Fruit fly (Drosophila melanogaster): ENCODE results near the gene prtp.

The prtp gene

dm6 chrX:11689669-11690068 lies 26.9 kb upstream of the prtp start:
- TF ChIP-seq CG7101 (tag; optimal IDR thresholded peaks at IDR 0.05) (no peak), CG14711 (tag; optimal IDR thresholded peaks at IDR 0.05) (no peak), CG5204 (GFP tag; optimal IDR thresholded peaks at IDR 0.05) (no peak), cnc (optimal IDR thresholded peaks at IDR 0.05) (no peak), Clk (GFP tag; optimal IDR thresholded peaks at IDR 0.05) (no peak), Crg-1 (GFP tag; optimal IDR thresholded peaks at IDR 0.05) (no peak), Hr96 (GFP tag; optimal IDR thresholded peaks at IDR 0.05) (no peak), toe (GFP tag; optimal IDR thresholded peaks at IDR 0.05) (no peak), pad (GFP tag; optimal IDR thresholded peaks at IDR 0.05) (no peak), bab1 (GFP tag; optimal IDR thresholded peaks at IDR 0.05) (no peak), tj (GFP tag; optimal IDR thresholded peaks at IDR 0.05) (no peak)

- peak; percentile 71 for TF ChIP-seq tj (GFP tag; optimal IDR thresholded peaks at IDR 0.05)
- peak; percentile 66 for TF ChIP-seq bab1 (GFP tag; optimal IDR thresholded peaks at IDR 0.05)
- no peak for TF ChIP-seq CG7045 (GFP tag; optimal IDR thresholded peaks at IDR 0.05)
- no peak for TF ChIP-seq cnc (optimal IDR thresholded peaks at IDR 0.05)
- peak; percentile 35 for TF ChIP-seq ovo (GFP tag; optimal IDR thresholded peaks at IDR 0.05)
- no peak for TF ChIP-seq Crg-1 (GFP tag; optimal IDR thresholded peaks at IDR 0.05)
- TF ChIP-seq CG5204 (GFP tag; optimal IDR thresholded peaks at IDR 0.05) = no peak
- peak; percentile 34 for TF ChIP-seq CG7101 (tag; optimal IDR thresholded peaks at IDR 0.05)
- peak; percentile 65 for TF ChIP-seq cic (GFP tag; optimal IDR thresholded peaks at IDR 0.05)
- TF ChIP-seq kay (GFP tag; ENCODE audit: borderline replicate concordance) = peak; percentile 83
- no peak for TF ChIP-seq Hr96 (GFP tag; optimal IDR thresholded peaks at IDR 0.05)
- TF ChIP-seq CG33017 (tag; optimal IDR thresholded peaks at IDR 0.05) = no peak
- no peak for TF ChIP-seq Clk (GFP tag; optimal IDR thresholded peaks at IDR 0.05)
- TF ChIP-seq Mnt (GFP tag; optimal IDR thresholded peaks at IDR 0.05) = peak; percentile 86
- peak; percentile 41 for TF ChIP-seq toe (GFP tag; optimal IDR thresholded peaks at IDR 0.05)
- TF ChIP-seq pad (GFP tag; optimal IDR thresholded peaks at IDR 0.05) = peak; percentile 16
- TF ChIP-seq CG12768 (GFP tag; optimal IDR thresholded peaks at IDR 0.05) = peak; percentile 0
- TF ChIP-seq CG14711 (tag; optimal IDR thresholded peaks at IDR 0.05) = peak; percentile 2
- TF ChIP-seq CG11617 (GFP tag; optimal IDR thresholded peaks at IDR 0.05) = peak; percentile 50
- TF ChIP-seq CG1620 (GFP tag; optimal IDR thresholded peaks at IDR 0.05) = peak; percentile 32
Measured at dm6 chrX:11694959-11695882, 21.3 kb upstream of the prtp start, which contains the start of gene PhKgamma. Gene PhKgamma, plus strand, starts transcription at chrX:11695137.

- TF ChIP-seq bab1 (GFP tag; optimal IDR thresholded peaks at IDR 0.05) (no peak), pad (GFP tag; optimal IDR thresholded peaks at IDR 0.05) (no peak), tj (GFP tag; optimal IDR thresholded peaks at IDR 0.05) (no peak), CG11617 (GFP tag; optimal IDR thresholded peaks at IDR 0.05) (no peak), Hr96 (GFP tag; optimal IDR thresholded peaks at IDR 0.05) (no peak), Clk (GFP tag; optimal IDR thresholded peaks at IDR 0.05) (no peak), cic (GFP tag; optimal IDR thresholded peaks at IDR 0.05) (no peak), ovo (GFP tag; optimal IDR thresholded peaks at IDR 0.05) (no peak), cnc (optimal IDR thresholded peaks at IDR 0.05) (no peak), CG5204 (GFP tag; optimal IDR thresholded peaks at IDR 0.05) (no peak)
Measured at dm6 chrX:11695883-11696211, 20.7 kb upstream of the prtp start.

dm6 chrX:11700765-11701164 lies 15.8 kb upstream of the prtp start:
- TF ChIP-seq CG33017 (tag; optimal IDR thresholded peaks at IDR 0.05) = no peak
- TF ChIP-seq Crg-1 (GFP tag; optimal IDR thresholded peaks at IDR 0.05) = no peak
- TF ChIP-seq Clk (GFP tag; optimal IDR thresholded peaks at IDR 0.05) = no peak
- no peak for TF ChIP-seq CG7101 (tag; optimal IDR thresholded peaks at IDR 0.05)
- TF ChIP-seq kay (GFP tag; ENCODE audit: borderline replicate concordance) = no peak
- TF ChIP-seq toe (GFP tag; optimal IDR thresholded peaks at IDR 0.05) = no peak
- TF ChIP-seq Mnt (GFP tag; optimal IDR thresholded peaks at IDR 0.05) = no peak
- no peak for TF ChIP-seq CG12768 (GFP tag; optimal IDR thresholded peaks at IDR 0.05)
- no peak for TF ChIP-seq cic (GFP tag; optimal IDR thresholded peaks at IDR 0.05)
- TF ChIP-seq pad (GFP tag; optimal IDR thresholded peaks at IDR 0.05) = no peak
- no peak for TF ChIP-seq CG7045 (GFP tag; optimal IDR thresholded peaks at IDR 0.05)
- TF ChIP-seq cnc (optimal IDR thresholded peaks at IDR 0.05) = no peak

- TF ChIP-seq kay (GFP tag; ENCODE audit: borderline replicate concordance) (no peak), CG5204 (GFP tag; optimal IDR thresholded peaks at IDR 0.05) (no peak), tj (GFP tag; optimal IDR thresholded peaks at IDR 0.05) (no peak), cnc (optimal IDR thresholded peaks at IDR 0.05) (no peak), toe (GFP tag; optimal IDR thresholded peaks at IDR 0.05) (no peak), CG12768 (GFP tag; optimal IDR thresholded peaks at IDR 0.05) (no peak), bab1 (GFP tag; optimal IDR thresholded peaks at IDR 0.05) (no peak), pad (GFP tag; optimal IDR thresholded peaks at IDR 0.05) (no peak)
Measured at dm6 chrX:11704929-11705612, 11.5 kb upstream of the prtp start, which contains the start of gene CG2444. Gene CG2444, minus strand, starts transcription at chrX:11705300.
